Fruit fly (Drosophila melanogaster) Kc167 (cell line): ENCODE measurements around the gene Kaz.

Experiments used
- Myc ChIP-seq: fragments of >200 bp; optimal IDR thresholded peaks from 2 replicates; lab custom pipeline; 2017; ENCODE audit warnings: missing external identifiers
- Sin3A ChIP-seq: fragments of >200 bp; optimal IDR thresholded peaks from 2 replicates; lab custom pipeline; 2018; ENCODE audit warnings: missing external identifiers
- h ChIP-seq: fragments of >200 bp; optimal IDR thresholded peaks from 3 replicates; lab custom pipeline; 2018; ENCODE audit warnings: missing external identifiers
- insv ChIP-seq: fragments of >200 bp; optimal IDR thresholded peaks from 3 replicates; lab custom pipeline; 2018; ENCODE audit warnings: missing external identifiers
- psq ChIP-seq: fragments of >200 bp; optimal IDR thresholded peaks from 2 replicates; lab custom pipeline; 2017; ENCODE audit warnings: missing external identifiers
- ttk ChIP-seq: sonication (Bioruptor generic); optimal IDR thresholded peaks from 2 replicates; lab custom pipeline; 2017; ENCODE audit warnings: missing external identifiers

DNA sequence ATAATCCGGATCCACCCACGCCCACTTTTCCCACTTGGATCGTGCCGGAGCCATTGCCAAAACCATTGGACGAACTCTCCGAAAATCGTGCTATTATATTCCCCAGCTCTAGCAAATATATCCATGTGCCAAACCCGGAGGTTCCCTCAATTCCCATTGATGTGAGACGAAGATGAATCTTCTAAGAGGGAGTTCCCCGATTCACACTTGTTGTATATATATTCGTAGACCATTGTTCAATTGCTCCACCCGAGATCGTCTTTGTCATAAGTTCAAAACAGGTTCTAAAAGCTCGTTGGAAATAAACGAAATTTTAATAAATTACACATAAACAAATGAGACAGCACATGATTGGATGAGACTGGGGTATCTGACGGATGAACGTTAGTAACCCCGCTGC, 34.1 kb upstream of the Kaz start:
- TF ChIP-seq insv (no peak), h (lab: Kevin White, UChicago) (no peak), Sin3A (lab: Kevin White, UChicago) (no peak), psq (lab: Kevin White, UChicago) (no peak), Myc (no peak), ttk (no peak)
